Worm (Caenorhabditis elegans): ENCODE measurements around the gene chc-1.

- no peak for TF ChIP-seq F13H6.1 (tag; optimal IDR thresholded peaks at IDR 0.05)
- TF ChIP-seq sdc-2 (tag; optimal IDR thresholded peaks at IDR 0.05) = no peak
- TF ChIP-seq ceh-9 (tag; optimal IDR thresholded peaks at IDR 0.05) = no peak
- no peak for TF ChIP-seq hlh-6 (tag; optimal IDR thresholded peaks at IDR 0.05)
- no peak for TF ChIP-seq nhr-11 (tag; optimal IDR thresholded peaks at IDR 0.05)
- no peak for TF ChIP-seq ceh-48 (tag; optimal IDR thresholded peaks at IDR 0.05)
- no peak for TF ChIP-seq unc-86 (tag; optimal IDR thresholded peaks at IDR 0.05)
- TF ChIP-seq tbx-2 (tag; optimal IDR thresholded peaks at IDR 0.05) = no peak
- no peak for TF ChIP-seq lin-11 (tag; optimal IDR thresholded peaks at IDR 0.05)
- TF ChIP-seq Y22D7AL.16 (tag; optimal IDR thresholded peaks at IDR 0.05) = no peak
- no peak for TF ChIP-seq unc-55 (GFP tag; optimal IDR thresholded peaks at IDR 0.05)
- no peak for TF ChIP-seq elt-2 (tag; optimal IDR thresholded peaks at IDR 0.05)
Measured at ce11 chrIII:10251114-10251513, 47.5 kb downstream of the chc-1 start.
